Worm (Caenorhabditis elegans): ENCODE data around the gene C32D5.11.

C32D5.11 gene

DNA sequence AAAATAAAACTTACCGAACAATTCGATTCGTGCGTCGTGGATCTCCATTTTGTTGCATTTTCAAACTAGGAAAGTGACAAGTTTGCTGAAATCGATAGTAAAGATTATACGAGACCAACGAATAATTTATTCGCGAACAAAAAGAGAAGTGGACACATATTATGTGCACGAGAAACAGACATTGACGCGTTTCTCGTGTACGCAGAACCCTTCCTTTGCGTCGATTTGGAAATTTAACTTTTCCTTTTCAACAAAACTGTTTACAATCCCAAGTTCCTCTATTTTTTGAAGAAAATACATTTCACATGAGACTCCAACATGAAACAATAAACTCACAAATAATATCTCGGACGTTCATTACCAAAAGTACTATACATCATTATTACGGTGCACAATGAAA lies 5.6 kb upstream of the C32D5.11 start, which contains the start of gene K10B2.4:
Gene K10B2.4 (minus strand): TSS at position 138 of the 400 bp plus-strand sequence.
- TF ChIP-seq ceh-19 (GFP tag; optimal IDR thresholded peaks at IDR 0.05) (no peak), ref-2 (tag; optimal IDR thresholded peaks at IDR 0.05) (no peak), pha-2 (tag; optimal IDR thresholded peaks at IDR 0.05) (no peak), ceh-22 (tag; optimal IDR thresholded peaks at IDR 0.05) (no peak), C08G9.2 (tag; optimal IDR thresholded peaks at IDR 0.05) (no peak), fax-1 (tag; optimal IDR thresholded peaks at IDR 0.05) (no peak), nfya-1 (tag; optimal IDR thresholded peaks at IDR 0.05) (peak; percentile 49), ceh-45 (GFP tag; IDR thresholded peaks at IDR 0.05) (no peak), K09A11.1 (tag; optimal IDR thresholded peaks at IDR 0.05; ENCODE audit: insufficient read depth) (no peak), ahr-1 (tag; optimal IDR thresholded peaks at IDR 0.05) (no peak), dve-1 (tag; optimal IDR thresholded peaks at IDR 0.05) (no peak), elt-4 (tag; optimal IDR thresholded peaks at IDR 0.05) (no peak), ceh-34 (tag; optimal IDR thresholded peaks at IDR 0.05) (no peak), dmd-4 (tag; optimal IDR thresholded peaks at IDR 0.05; ENCODE audit: borderline replicate concordance) (no peak), nhr-11 (tag; optimal IDR thresholded peaks at IDR 0.05) (no peak), sox-4 (tag; optimal IDR thresholded peaks at IDR 0.05) (no peak), ceh-6 (GFP tag; optimal IDR thresholded peaks at IDR 0.05) (peak; percentile 29), eyg-1 (tag; optimal IDR thresholded peaks at IDR 0.05) (no peak), ceh-14 (tag; optimal IDR thresholded peaks at IDR 0.05) (peak; percentile 29), ceh-31 (tag; optimal IDR thresholded peaks at IDR 0.05) (peak; percentile 30), sdc-2 (tag; optimal IDR thresholded peaks at IDR 0.05) (no peak), pha-4 (tag; optimal IDR thresholded peaks at IDR 0.05) (no peak), tbx-2 (tag; optimal IDR thresholded peaks at IDR 0.05) (peak; percentile 49), fkh-10 (GFP tag; optimal IDR thresholded peaks at IDR 0.05) (no peak), hlh-15 (tag; optimal IDR thresholded peaks at IDR 0.05) (no peak), che-1 (tag; optimal IDR thresholded peaks at IDR 0.05) (no peak), lin-11 (tag; optimal IDR thresholded peaks at IDR 0.05) (no peak), F13H6.1 (tag; optimal IDR thresholded peaks at IDR 0.05) (no peak), ceh-48 (tag; optimal IDR thresholded peaks at IDR 0.05) (no peak), ceh-24 (tag; optimal IDR thresholded peaks at IDR 0.05) (no peak), unc-42 (tag; optimal IDR thresholded peaks at IDR 0.05) (no peak), pax-1 (tag; optimal IDR thresholded peaks at IDR 0.05) (no peak), zip-5 (tag; optimal IDR thresholded peaks at IDR 0.05) (no peak), ceh-18 (tag; optimal IDR thresholded peaks at IDR 0.05) (peak; percentile 32), odd-2 (tag; optimal IDR thresholded peaks at IDR 0.05) (no peak), ets-4 (tag; optimal IDR thresholded peaks at IDR 0.05) (no peak), pqm-1 (tag; optimal IDR thresholded peaks at IDR 0.05) (no peak), syd-9 (tag; optimal IDR thresholded peaks at IDR 0.05) (no peak), ceh-30 (tag; optimal IDR thresholded peaks at IDR 0.05) (no peak)

DNA sequence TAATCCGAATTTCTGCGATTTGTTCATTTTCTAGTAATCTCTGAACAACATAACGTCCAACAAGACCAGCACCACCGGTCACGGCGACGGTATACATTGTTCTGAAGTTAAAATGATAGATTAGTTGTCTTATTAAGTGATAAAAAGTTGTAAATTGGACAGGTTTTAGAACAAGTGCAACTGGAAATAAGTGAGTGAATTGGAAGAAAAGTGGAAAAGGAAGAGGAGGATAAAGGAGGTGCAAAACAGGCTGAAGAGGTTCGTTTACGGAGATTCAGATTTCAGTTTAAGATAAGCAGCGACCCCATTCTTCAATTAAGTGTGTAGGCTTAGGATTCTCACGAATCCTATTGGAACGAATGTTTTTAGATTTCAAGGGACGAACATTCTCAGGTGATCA lies 3.7 kb upstream of the C32D5.11 start, which contains the start of gene C32D5.12:
Gene C32D5.12 (minus strand): TSS at position 101 of the 400 bp plus-strand sequence.
- no peak for TF ChIP-seq elt-4 (tag; optimal IDR thresholded peaks at IDR 0.05)
- TF ChIP-seq ceh-9 (tag; optimal IDR thresholded peaks at IDR 0.05): no peak
- TF ChIP-seq ceh-34 (tag; optimal IDR thresholded peaks at IDR 0.05): no peak
- TF ChIP-seq dve-1 (tag; optimal IDR thresholded peaks at IDR 0.05): no peak
- TF ChIP-seq unc-42 (tag; optimal IDR thresholded peaks at IDR 0.05): no peak
- TF ChIP-seq zip-5 (tag; optimal IDR thresholded peaks at IDR 0.05): no peak
- no peak for TF ChIP-seq hlh-6 (tag; optimal IDR thresholded peaks at IDR 0.05)
- TF ChIP-seq ceh-2 (tag; optimal IDR thresholded peaks at IDR 0.05): no peak
- no peak for TF ChIP-seq tbx-7 (tag; optimal IDR thresholded peaks at IDR 0.05)
- no peak for TF ChIP-seq ceh-18 (tag; optimal IDR thresholded peaks at IDR 0.05)
- TF ChIP-seq K09A11.1 (tag; optimal IDR thresholded peaks at IDR 0.05; ENCODE audit: insufficient read depth): no peak
- no peak for TF ChIP-seq unc-86 (tag; optimal IDR thresholded peaks at IDR 0.05)
- no peak for TF ChIP-seq lin-11 (tag; optimal IDR thresholded peaks at IDR 0.05)
- no peak for TF ChIP-seq T23F11.4 (GFP tag; optimal IDR thresholded peaks at IDR 0.05)
- no peak for TF ChIP-seq C08G9.2 (tag; optimal IDR thresholded peaks at IDR 0.05)
- no peak for TF ChIP-seq fkh-6 (tag; optimal IDR thresholded peaks at IDR 0.05)
- TF ChIP-seq ceh-19 (GFP tag; optimal IDR thresholded peaks at IDR 0.05): no peak

All from whole organism, late embryonic.